Worm (Caenorhabditis elegans) whole organism, mixed stage, embryonic: ENCODE measurements around the gene hda-11.
A peak's percentile ranks its signal among the peaks of the same experiment; 100 is the strongest.

ENCODE experiments used
- lin-32 ChIP-seq: fragments of 200-800 bp; sonication (Bioruptor generic); optimal IDR thresholded peaks from 2 replicates; lab custom pipeline; 2018; ENCODE audit warnings: mild to moderate bottlenecking, missing genetic modification characterization, missing compliant biosample characterization
- lsy-2 ChIP-seq: fragments of 150-350 bp; optimal IDR thresholded peaks from 2 replicates; lab custom pipeline; 2014; ENCODE audit warnings: missing biosample characterization, missing genetic modification characterization
- unc-62 ChIP-seq: fragments of 150-350 bp; optimal IDR thresholded peaks from 2 replicates; lab custom pipeline; 2014; ENCODE audit warnings: missing biosample characterization, missing genetic modification reagents, missing genetic modification characterization
- zip-8 ChIP-seq: fragments of 150-350 bp; optimal IDR thresholded peaks from 2 replicates; lab custom pipeline; 2014; ENCODE audit warnings: missing biosample characterization, missing genetic modification characterization
- ztf-11 ChIP-seq: fragments of 150-350 bp; optimal IDR thresholded peaks from 2 replicates; lab custom pipeline; 2014; ENCODE audit warnings: missing biosample characterization, missing genetic modification characterization

- TF ChIP-seq ztf-11 (no peak), unc-62 (GFP tag; lab: Kevin White, UChicago) (peak; percentile 6), lsy-2 (tag; lab: Kevin White, UChicago) (peak; percentile 78), zip-8 (tag; lab: Kevin White, UChicago) (no peak), lin-32 (GFP tag; lab: Kevin White, UChicago) (no peak)
These were observed 10.8 kb downstream of the hda-11 start for ce11 chrV:10536808-10537207.
